Worm (Caenorhabditis elegans) whole organism, late embryonic: ENCODE measurements around the gene K10C9.4.

Experiments used
- ets-4 ChIP-seq: sonication (generic microtip); optimal IDR thresholded peaks from 2 replicates; lab custom pipeline; 2016; ENCODE audit warnings: missing genetic modification characterization, missing compliant biosample characterization
- hlh-8 ChIP-seq: sonication (generic microtip); optimal IDR thresholded peaks from 2 replicates; lab custom pipeline; 2016; ENCODE audit warnings: missing genotype, missing genetic modification characterization, missing compliant biosample characterization
- unc-55 ChIP-seq: sonication (generic microtip); optimal IDR thresholded peaks from 2 replicates; lab custom pipeline; 2017; ENCODE audit warnings: missing biosample characterization, missing genetic modification reagents, missing genetic modification characterization

ce11 chrV:1100280-1100679 is 47.5 kb upstream of the K10C9.4 start, which contains the start of gene Y50D4B.2:
- TF ChIP-seq unc-55 (GFP tag; lab: Kevin White, UChicago) (no peak), hlh-8 (no peak), ets-4 (no peak)
